Fruit fly (Drosophila melanogaster): ENCODE results near the gene Apl.

Apl gene

dm6 chr3L:16615132-16615709, 20.2 kb downstream of the Apl start, which contains the start of gene Mo25 (continued):
- TF ChIP-seq Sry-β (GFP tag; optimal IDR thresholded peaks at IDR 0.05) = no peak
- peak; percentile 17 for TF ChIP-seq Deaf1 (tag; optimal IDR thresholded peaks at IDR 0.05)
- peak; percentile 86 for TF ChIP-seq CG13287 (GFP tag; IDR thresholded peaks at IDR 0.05; ENCODE audit: partially characterized antibody)
- TF ChIP-seq CG12391 (tag; optimal IDR thresholded peaks at IDR 0.05) = peak; percentile 69
- peak; percentile 41 for TF ChIP-seq zen (tag; optimal IDR thresholded peaks at IDR 0.05)
- peak; percentile 44 for TF ChIP-seq CG13296 (GFP tag; optimal IDR thresholded peaks at IDR 0.05)
- peak; percentile 49 for TF ChIP-seq Ets97D (GFP tag; optimal IDR thresholded peaks at IDR 0.05)
- TF ChIP-seq CG2129 (GFP tag; IDR thresholded peaks at IDR 0.05; ENCODE audit: partially characterized antibody) = 0 out of 2 replicates have a peak, but pooled peaks have one; percentile 45
- peak; percentile 60; the same call in 1 of the 3 replicates for TF ChIP-seq CG7963 (GFP tag; IDR thresholded peaks at IDR 0.05; ENCODE audit: partially characterized antibody)
- peak in 1 of 2 experiments; percentile 57 for TF ChIP-seq dpn (GFP tag; optimal IDR thresholded peaks at IDR 0.05)
- TF ChIP-seq yki (optimal IDR thresholded peaks at IDR 0.05) = no peak
- TF ChIP-seq Dp (GFP tag; optimal IDR thresholded peaks at IDR 0.05) = peak; percentile 83
- peak; percentile 36; the same call in 1 of the 2 replicates for TF ChIP-seq CG31441 (GFP tag; IDR thresholded peaks at IDR 0.05)
- TF ChIP-seq nmo (GFP tag; optimal IDR thresholded peaks at IDR 0.05) = peak; percentile 40
- TF ChIP-seq tna (GFP tag; IDR thresholded peaks at IDR 0.05; ENCODE audit: partially characterized antibody) = peak; percentile 55
- no peak for TF ChIP-seq stc (GFP tag; IDR thresholded peaks at IDR 0.05)
- TF ChIP-seq CG9797 (GFP tag; optimal IDR thresholded peaks at IDR 0.05) = peak; percentile 47
- TF ChIP-seq CG9817 (tag; optimal IDR thresholded peaks at IDR 0.05) = peak; percentile 23
- no peak for TF ChIP-seq CG11696 (GFP tag; IDR thresholded peaks at IDR 0.05)
- TF ChIP-seq CG31224 (GFP tag; IDR thresholded peaks at IDR 0.05) = 0 out of 2 replicates have a peak, but pooled peaks have one; percentile 17
- TF ChIP-seq CG7928 (GFP tag; optimal IDR thresholded peaks at IDR 0.05) = peak; percentile 93
- peak; percentile 47; the same call in 1 of the 2 replicates for TF ChIP-seq CG42726 (GFP tag; IDR thresholded peaks at IDR 0.05; ENCODE audit: partially characterized antibody)
- TF ChIP-seq scrt (GFP tag; optimal IDR thresholded peaks at IDR 0.05) = peak; percentile 14
- peak; percentile 79 for TF ChIP-seq bbx (GFP tag; IDR thresholded peaks at IDR 0.05; ENCODE audit: partially characterized antibody)
- peak; percentile 60; the same call in 2 of the 3 replicates for TF ChIP-seq vnd (GFP tag; IDR thresholded peaks at IDR 0.05; ENCODE audit: partially characterized antibody)
- TF ChIP-seq CG10979 (tag; optimal IDR thresholded peaks at IDR 0.05) = peak; percentile 19
- TF ChIP-seq pros (GFP tag; optimal IDR thresholded peaks at IDR 0.05) = no peak
- no peak for TF ChIP-seq corto (GFP tag; optimal IDR thresholded peaks at IDR 0.05)
- TF ChIP-seq schlank (tag; optimal IDR thresholded peaks at IDR 0.05) = no peak
- TF ChIP-seq nau (GFP tag; optimal IDR thresholded peaks at IDR 0.05) = no peak
- peak; percentile 92 for TF ChIP-seq Med (GFP tag)
- TF ChIP-seq zfh1 (GFP tag; IDR thresholded peaks at IDR 0.05) = no peak
- no peak for TF ChIP-seq CG32767 (GFP tag; IDR thresholded peaks at IDR 0.05)
- peak; percentile 69 for TF ChIP-seq CG16813 (GFP tag; IDR thresholded peaks at IDR 0.05; ENCODE audit: partially characterized antibody)
- peak; percentile 35 for TF ChIP-seq zfh2 (GFP tag; optimal IDR thresholded peaks at IDR 0.05)
- TF ChIP-seq Dll (GFP tag; IDR thresholded peaks at IDR 0.05; ENCODE audit: partially characterized antibody) = peak; percentile 79
- TF ChIP-seq CG10274 (GFP tag; optimal IDR thresholded peaks at IDR 0.05) = no peak
- TF ChIP-seq Meics (GFP tag; optimal IDR thresholded peaks at IDR 0.05) = peak; percentile 34
- TF ChIP-seq Myb (GFP tag; optimal IDR thresholded peaks at IDR 0.05) = peak; percentile 46
- TF ChIP-seq Side (GFP tag; optimal IDR thresholded peaks at IDR 0.05) = peak; percentile 0
- peak; percentile 50 for TF ChIP-seq grau (tag; optimal IDR thresholded peaks at IDR 0.05)
- no peak; the same call in 3 of the 4 replicates for TF ChIP-seq Gug (GFP tag; IDR thresholded peaks at IDR 0.05)
- TF ChIP-seq Xbp1 (GFP tag; optimal IDR thresholded peaks at IDR 0.05) = peak; percentile 53
- TF ChIP-seq CG10147 (GFP tag; optimal IDR thresholded peaks at IDR 0.05) = peak; percentile 56
- peak; percentile 1 for TF ChIP-seq nom (GFP tag; optimal IDR thresholded peaks at IDR 0.05)
- TF ChIP-seq CG18476 (GFP tag; optimal IDR thresholded peaks at IDR 0.05) = peak; percentile 32
- TF ChIP-seq vvl (GFP tag; IDR thresholded peaks at IDR 0.05) = peak; percentile 77
- peak; percentile 91 for TF ChIP-seq Dref (GFP tag; IDR thresholded peaks at IDR 0.05)

Data from whole organism, embryonic.